Worm (Caenorhabditis elegans) whole organism, late embryonic: ENCODE data around the gene par-3.

Source experiments
- hlh-13 ChIP-seq: fragments of 200-800 bp; sonication (Bioruptor generic); optimal IDR thresholded peaks from 2 replicates; lab custom pipeline; 2018; ENCODE audit warnings: mild to moderate bottlenecking, missing genetic modification characterization, missing compliant biosample characterization
- nhr-11 ChIP-seq: fragments of 150-350 bp; optimal IDR thresholded peaks from 2 replicates; lab custom pipeline; 2014; ENCODE audit warnings: missing biosample characterization, missing genetic modification characterization

DNA sequence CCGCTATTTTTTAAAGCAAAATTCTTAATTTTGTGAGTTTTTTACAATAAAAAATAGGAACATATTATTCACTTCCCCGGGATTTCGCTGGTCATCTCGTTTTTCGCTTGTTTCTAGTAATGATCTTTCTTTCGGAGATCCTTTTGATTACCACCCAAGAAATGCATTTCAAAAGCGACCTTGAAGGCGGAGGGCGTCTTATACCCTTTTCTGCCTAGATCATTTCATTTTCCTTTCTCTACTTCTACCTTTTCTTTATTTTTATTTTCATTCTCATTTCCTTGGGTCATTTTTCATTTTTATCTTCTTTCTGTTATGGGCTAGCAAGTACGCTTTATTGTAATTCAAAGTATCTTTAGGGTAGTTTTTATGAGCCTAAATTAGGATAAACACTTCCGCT lies 43.8 kb upstream of the par-3 start:
- no peak for TF ChIP-seq nhr-11 (tag; lab: Kevin White, UChicago)
- TF ChIP-seq hlh-13 (GFP tag; lab: Kevin White, UChicago), result no peak
